Fruit fly (Drosophila melanogaster) whole organism, larva: ENCODE data around the gene Cht11.

Source experiments
- noc ChIP-seq: fragments of 200-800 bp; sonication (Bioruptor generic); optimal IDR thresholded peaks from 3 replicates; lab custom pipeline; 2019; ENCODE audit warnings: missing biosample characterization, mild to moderate bottlenecking, missing genetic modification characterization, moderate library complexity

The Cht11 gene

dm6 chrX:6862521-6863288 lies 13.4 kb upstream of the Cht11 start:
- TF ChIP-seq noc (tag; lab: Kevin White, UChicago) = no peak

DNA sequence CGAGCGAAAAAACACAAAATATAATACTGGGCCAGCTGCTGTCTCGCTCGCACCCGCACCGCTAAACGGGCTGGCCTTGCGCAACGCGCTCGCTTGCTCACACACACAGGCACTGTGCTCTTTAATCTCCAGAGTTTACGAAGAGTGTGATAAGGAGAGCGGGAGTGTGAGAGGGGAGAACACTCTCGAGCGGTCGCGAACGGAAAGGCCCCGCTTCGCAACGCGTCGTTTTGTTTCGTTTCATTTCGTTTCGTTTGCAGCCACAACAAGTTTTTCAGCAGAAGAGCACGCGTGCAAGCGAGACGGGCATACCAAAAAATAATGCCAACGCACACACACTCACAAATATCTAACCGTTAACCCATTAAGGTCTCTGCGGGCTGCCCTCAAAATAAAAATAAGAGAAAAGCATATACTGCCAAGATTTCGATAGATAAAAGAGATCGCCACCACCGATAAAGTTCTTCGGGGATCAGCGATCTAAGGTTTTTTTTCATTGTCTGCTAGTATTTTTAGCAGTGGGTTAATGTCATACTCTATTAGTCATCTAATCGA lies 12.3 kb upstream of the Cht11 start:
- peak; percentile 81 for TF ChIP-seq noc (tag; lab: Kevin White, UChicago)

dm6 chrX:6860413-6861089 lies 11.2 kb upstream of the Cht11 start:
- no peak for TF ChIP-seq noc (tag; lab: Kevin White, UChicago)

- peak; percentile 71 for TF ChIP-seq noc (tag; lab: Kevin White, UChicago)
Measured at dm6 chrX:6859756-6860412, 10.6 kb upstream of the Cht11 start.

DNA sequence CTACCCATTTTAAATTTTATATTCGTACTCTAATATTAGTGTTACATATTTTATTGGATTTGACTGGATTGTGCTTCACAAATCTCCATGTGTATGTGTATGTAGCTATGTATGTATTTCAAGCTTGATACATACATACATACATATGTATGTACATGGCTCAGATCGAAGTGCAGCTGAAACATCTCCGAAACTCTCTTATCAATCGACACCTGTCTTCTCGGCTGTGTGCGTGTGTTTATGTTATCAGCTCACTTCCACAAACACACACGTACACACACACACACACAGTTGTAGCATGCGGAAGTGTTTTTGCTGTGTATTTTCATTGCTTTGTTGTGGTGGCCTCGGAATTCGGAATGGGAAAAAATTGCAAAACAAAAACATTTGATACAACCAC lies 9.9 kb upstream of the Cht11 start:
- no peak for TF ChIP-seq noc (tag; lab: Kevin White, UChicago)

DNA sequence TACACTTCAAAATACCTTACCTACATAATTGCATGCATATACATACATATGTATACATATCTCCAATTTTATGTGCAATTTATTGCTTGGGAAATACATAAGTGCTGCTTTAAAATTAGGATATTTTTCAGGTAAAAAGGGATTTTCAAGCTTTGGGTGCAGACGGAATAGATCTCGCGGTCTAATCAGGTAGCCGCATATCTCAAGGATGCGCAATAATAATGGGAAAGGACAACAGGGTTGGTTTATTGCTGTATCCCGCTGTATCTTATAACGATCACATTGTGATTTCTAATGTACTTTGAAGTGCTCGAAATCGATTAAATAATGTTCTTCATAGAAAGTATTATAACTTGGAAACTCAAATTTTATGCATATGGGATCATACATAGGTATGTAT lies 8.4 kb upstream of the Cht11 start:
- TF ChIP-seq noc (tag; lab: Kevin White, UChicago) = no peak

dm6 chrX:6857269-6857668 lies 8.0 kb upstream of the Cht11 start:
- no peak for TF ChIP-seq noc (tag; lab: Kevin White, UChicago)

DNA sequence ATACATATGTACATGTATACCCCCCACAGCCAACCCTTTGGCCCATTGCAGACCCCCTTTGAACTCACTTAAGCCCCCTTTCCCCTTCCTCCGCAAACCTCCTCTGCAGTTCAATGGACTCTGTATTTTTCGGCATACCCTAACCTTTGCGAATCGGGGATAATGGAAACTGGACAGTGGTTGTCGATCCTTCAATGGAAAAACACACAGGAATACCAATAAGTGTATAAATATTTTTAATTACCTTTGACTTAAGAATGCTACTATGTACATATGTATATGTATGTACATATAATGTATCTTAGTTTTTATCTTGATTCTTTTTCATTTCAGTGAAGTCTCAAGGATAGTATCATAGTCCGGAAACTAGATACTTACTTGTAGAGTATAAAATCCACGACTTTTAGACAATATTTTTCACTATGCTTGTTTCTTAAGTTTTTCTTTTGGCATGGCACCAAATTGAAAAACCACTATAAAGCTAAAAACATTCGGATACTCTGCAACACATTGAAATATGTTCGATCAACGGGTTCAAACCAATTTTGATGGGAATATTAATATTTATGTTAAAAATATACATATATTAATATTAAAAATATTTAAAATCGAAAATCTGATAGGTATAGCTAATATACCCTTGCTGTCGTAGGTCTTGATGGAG lies 7.1 kb upstream of the Cht11 start:
- peak; percentile 53 for TF ChIP-seq noc (tag; lab: Kevin White, UChicago)

dm6 chrX:6855366-6856200 lies 6.3 kb upstream of the Cht11 start:
- TF ChIP-seq noc (tag; lab: Kevin White, UChicago) = peak; percentile 70

dm6 chrX:6854563-6854962 lies 5.2 kb upstream of the Cht11 start:
- TF ChIP-seq noc (tag; lab: Kevin White, UChicago) = peak; percentile 70

DNA sequence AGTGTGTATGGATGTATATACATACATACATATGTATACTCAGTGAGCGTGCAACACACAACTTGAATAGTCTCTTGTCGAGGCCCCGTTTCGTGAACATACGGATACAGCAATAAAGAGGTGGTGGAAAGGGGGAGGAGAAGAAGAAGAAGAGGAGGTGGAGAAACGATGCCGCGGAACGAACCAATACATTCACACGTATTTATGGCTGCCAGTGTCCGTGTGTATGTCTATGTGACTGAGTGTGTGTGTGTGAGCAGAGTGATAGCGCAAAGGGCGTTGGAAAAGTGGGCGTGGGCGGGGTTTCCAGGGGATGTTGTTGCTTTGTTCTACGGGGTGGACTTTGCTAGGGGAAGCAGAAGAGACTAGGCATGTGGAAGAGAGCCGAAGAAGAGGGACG lies 4.1 kb upstream of the Cht11 start:
- no peak for TF ChIP-seq noc (tag; lab: Kevin White, UChicago)

DNA sequence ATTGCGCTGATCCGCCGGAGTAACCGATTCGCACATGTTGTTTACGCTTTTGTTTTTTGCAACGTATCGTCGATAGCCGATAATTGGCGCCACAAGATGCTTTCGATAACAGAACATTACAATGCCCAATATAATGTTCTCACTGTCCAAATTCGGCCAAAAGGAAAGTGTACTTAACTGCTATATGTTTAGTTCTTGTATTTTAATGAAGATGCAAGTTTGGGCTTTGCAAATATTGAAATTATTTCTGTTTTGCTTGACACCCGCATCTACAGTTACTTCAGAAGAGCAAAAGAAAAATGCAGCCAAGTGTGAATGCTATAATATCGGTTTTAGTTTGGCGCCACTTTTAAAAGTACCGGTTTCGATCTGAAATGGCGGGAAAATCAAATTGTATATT lies 3.3 kb upstream of the Cht11 start:
- peak; percentile 90 for TF ChIP-seq noc (tag; lab: Kevin White, UChicago)

DNA sequence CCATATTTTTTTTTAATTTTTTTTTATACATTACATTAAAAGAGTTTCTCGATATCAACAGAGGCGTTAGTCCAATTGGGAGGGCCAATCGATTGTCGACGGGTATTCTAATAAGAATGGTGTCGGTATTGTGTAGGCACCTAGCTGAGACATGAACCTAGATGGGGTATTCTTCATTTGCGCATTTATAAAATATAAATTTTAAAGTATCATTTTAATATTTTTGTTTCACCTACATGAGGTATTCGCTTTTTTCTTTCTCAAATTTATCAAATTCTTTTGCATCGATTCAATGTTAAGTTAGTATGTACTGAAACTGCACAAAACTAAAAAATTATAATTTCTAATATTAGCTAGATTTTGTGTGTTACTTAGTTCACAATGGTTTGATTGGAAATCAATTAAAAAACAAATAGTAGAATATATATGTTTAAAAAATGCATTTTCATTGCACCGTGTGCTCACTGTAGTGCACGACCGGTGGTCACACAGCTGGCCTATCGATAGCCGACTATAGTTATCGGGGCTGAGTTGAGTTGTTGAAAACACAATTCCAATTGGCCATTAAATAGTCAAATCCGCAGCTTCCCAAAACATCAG lies 5.4 kb downstream of the Cht11 start, which contains the start of the genes CG14435 and Tmf:
Gene CG14435 (minus strand): TSS at position 81 of the 600 bp plus-strand sequence.
Gene Tmf (plus strand): TSS at position 501 of the 600 bp plus-strand sequence.
- TF ChIP-seq noc (tag; lab: Kevin White, UChicago) = peak; percentile 81

DNA sequence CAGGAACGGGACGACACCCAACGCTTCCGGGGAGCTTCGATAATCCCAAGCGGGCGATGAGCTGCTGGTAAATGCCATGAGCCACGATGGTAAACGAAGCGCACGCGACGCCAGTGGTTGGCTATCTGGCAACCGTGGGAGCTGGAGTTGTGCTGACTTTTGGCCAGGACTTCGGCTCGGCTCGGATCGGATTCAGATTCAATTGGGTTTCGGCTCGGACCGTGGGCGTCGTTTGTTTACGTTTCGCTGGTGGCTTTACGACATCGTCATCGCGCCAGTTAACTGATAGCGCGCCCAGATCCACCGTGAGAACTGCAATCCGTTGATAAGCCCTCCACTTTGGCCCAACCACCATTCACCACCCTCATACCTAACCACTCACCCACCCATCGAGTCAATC lies 16.7 kb downstream of the Cht11 start, which contains the start of gene mAChR-C:
Gene mAChR-C (minus strand): TSS at position 101 of the 400 bp plus-strand sequence.
- no peak for TF ChIP-seq noc (tag; lab: Kevin White, UChicago)
